Worm (Caenorhabditis elegans) whole organism, L4/young adult: ENCODE results near the gene irld-15.

Source experiments
- W03F9.2 ChIP-seq: fragments of 150-350 bp; optimal IDR thresholded peaks from 2 replicates; lab custom pipeline; 2014; ENCODE audit warnings: missing biosample characterization, missing genetic modification characterization
- dao-5 ChIP-seq: sonication (generic microtip); optimal IDR thresholded peaks from 2 replicates; lab custom pipeline; 2016; ENCODE audit warnings: missing genotype, missing genetic modification characterization, moderate library complexity, missing compliant biosample characterization
- him-1 ChIP-seq: sonication (generic microtip); optimal IDR thresholded peaks from 2 replicates; lab custom pipeline; 2016; ENCODE audit warnings: missing genotype, missing genetic modification reagents, missing genetic modification characterization, missing compliant biosample characterization

ce11 chrV:2341285-2341684 lies 37.6 kb upstream of the irld-15 start, which contains the start of gene irld-30:
- no peak for TF ChIP-seq him-1 (tag; lab: Kevin White, UChicago)
- TF ChIP-seq W03F9.2 (tag; lab: Kevin White, UChicago): no peak
- no peak for TF ChIP-seq dao-5
